Fruit fly (Drosophila melanogaster): ENCODE measurements around the gene heca.

dm6 chr3R:30393909-30394308 is 116.2 kb downstream of the heca start:
- TF ChIP-seq CG8478 (optimal IDR thresholded peaks at IDR 0.05) (no peak), CTCF (optimal IDR thresholded peaks at IDR 0.05) (no peak)

All from S2 (cell line).